Fruit fly (Drosophila melanogaster) whole organism, embryonic: Measurements from ENCODE around the gene mts.
A peak's percentile ranks its signal among the peaks of the same experiment; 100 is the strongest.

Experiments used
- ATbp ChIP-seq: fragments of 200-800 bp; sonication (Bioruptor generic); optimal IDR thresholded peaks from 2 replicates; lab custom pipeline; 2017; ENCODE audit warnings: missing biosample characterization, mild to moderate bottlenecking, missing genetic modification characterization, missing genetic modification reagents
- Ada2b ChIP-seq: fragments of 200-800 bp; sonication (Bioruptor generic); IDR thresholded peaks from 2 replicates; pipeline ENCODE4 v1.3.6; 2022; ENCODE audit warnings: missing biosample characterization, missing genetic modification characterization
- Adf1 ChIP-seq: fragments of 200-800 bp; sonication (Bioruptor generic); IDR thresholded peaks from 2 replicates; pipeline ENCODE4 v1.3.6; 2022; ENCODE audit warnings: missing biosample characterization, missing genetic modification characterization
- Bdp1 ChIP-seq: fragments of 200-800 bp; sonication (Bioruptor generic); optimal IDR thresholded peaks from 3 replicates; lab custom pipeline; 2016; ENCODE audit warnings: missing biosample characterization, missing genetic modification characterization
- Bgb ChIP-seq: fragments of 200-800 bp; sonication (Bioruptor generic); IDR thresholded peaks from 2 replicates; pipeline ENCODE4 v1.3.6; 2022; ENCODE audit warnings: missing biosample characterization, missing genetic modification characterization; ENCODE audit not compliant: partially characterized antibody
- CG10147 ChIP-seq: fragments of 200-800 bp; sonication (Bioruptor generic); optimal IDR thresholded peaks from 2 replicates; lab custom pipeline; 2019; ENCODE audit warnings: missing biosample characterization, mild to moderate bottlenecking, missing genetic modification characterization, moderate library complexity
- CG10321 ChIP-seq: fragments of 200-800 bp; sonication (Bioruptor generic); IDR thresholded peaks from 2 replicates; pipeline ENCODE4 v1.3.6; 2022; ENCODE audit warnings: missing biosample characterization, missing genetic modification characterization
- CG10462 ChIP-seq: fragments of 200-800 bp; sonication (Bioruptor generic); optimal IDR thresholded peaks from 2 replicates; lab custom pipeline; 2016; ENCODE audit warnings: missing biosample characterization, missing genetic modification characterization
- CG11085 ChIP-seq: fragments of 200-800 bp; sonication (Bioruptor generic); IDR thresholded peaks from 2 replicates; pipeline ENCODE4 v1.3.6; 2022; ENCODE audit warnings: missing biosample characterization, missing genetic modification characterization
- CG11456 ChIP-seq: fragments of 200-800 bp; sonication (Bioruptor generic); IDR thresholded peaks from 3 replicates; pipeline ENCODE4 v1.3.6; 2022; ENCODE audit warnings: missing biosample characterization, missing genetic modification characterization
- CG1233 ChIP-seq: fragments of 200-800 bp; sonication (Bioruptor generic); optimal IDR thresholded peaks from 4 replicates; lab custom pipeline; 2018; ENCODE audit warnings: missing biosample characterization, mild to moderate bottlenecking, missing genetic modification characterization
- CG12942 ChIP-seq: fragments of 200-800 bp; sonication (Bioruptor generic); optimal IDR thresholded peaks from 3 replicates; lab custom pipeline; 2016; ENCODE audit warnings: missing biosample characterization, missing genetic modification characterization
- CG14667 ChIP-seq: fragments of 200-800 bp; sonication (Bioruptor generic); IDR thresholded peaks from 2 replicates; pipeline ENCODE4 v1.3.6; 2022; ENCODE audit warnings: missing biosample characterization, missing genetic modification characterization
- CG15011 ChIP-seq: fragments of 200-800 bp; sonication (Bioruptor generic); optimal IDR thresholded peaks from 3 replicates; lab custom pipeline; 2018; ENCODE audit warnings: missing biosample characterization, mild to moderate bottlenecking, missing genetic modification characterization
- CG17328 ChIP-seq: fragments of 200-800 bp; sonication (Bioruptor generic); IDR thresholded peaks from 2 replicates; pipeline ENCODE4 v1.3.6; 2022; ENCODE audit warnings: missing biosample characterization, missing genetic modification characterization
- CG17359 ChIP-seq: fragments of 200-800 bp; sonication (Bioruptor generic); optimal IDR thresholded peaks from 3 replicates; lab custom pipeline; 2018; ENCODE audit warnings: missing biosample characterization, mild to moderate bottlenecking, missing genetic modification characterization, moderate library complexity
- CG17568 ChIP-seq: fragments of 200-800 bp; sonication (Bioruptor generic); optimal IDR thresholded peaks from 2 replicates; lab custom pipeline; 2018; ENCODE audit warnings: missing biosample characterization, mild to moderate bottlenecking, missing genetic modification characterization, moderate library complexity
- CG17802 ChIP-seq: fragments of 200-800 bp; sonication (Bioruptor generic); optimal IDR thresholded peaks from 2 replicates; lab custom pipeline; 2018; ENCODE audit warnings: missing biosample characterization, mild to moderate bottlenecking, missing genetic modification characterization, moderate library complexity
- CG2678 ChIP-seq: fragments of 200-800 bp; sonication (Bioruptor generic); optimal IDR thresholded peaks from 3 replicates; lab custom pipeline; 2019; ENCODE audit warnings: missing biosample characterization, mild to moderate bottlenecking, missing genetic modification characterization, moderate library complexity
- CG2875 ChIP-seq: fragments of 200-800 bp; sonication (Bioruptor generic); optimal IDR thresholded peaks from 2 replicates; lab custom pipeline; 2017; ENCODE audit warnings: missing biosample characterization, mild to moderate bottlenecking, missing genetic modification characterization, missing genetic modification reagents
- CG30431 ChIP-seq: fragments of 200-800 bp; sonication (Bioruptor generic); optimal IDR thresholded peaks from 2 replicates; lab custom pipeline; 2017; ENCODE audit warnings: missing biosample characterization, missing genetic modification characterization
- CG42726 ChIP-seq: fragments of 200-800 bp; sonication (Bioruptor generic); IDR thresholded peaks from 2 replicates; pipeline ENCODE4 v1.3.6; 2022; ENCODE audit warnings: missing biosample characterization, missing genetic modification characterization; ENCODE audit not compliant: partially characterized antibody
- CG6683 ChIP-seq: fragments of 200-800 bp; sonication (Bioruptor generic); optimal IDR thresholded peaks from 2 replicates; lab custom pipeline; 2017; ENCODE audit warnings: missing biosample characterization, mild to moderate bottlenecking, missing genetic modification characterization, missing genetic modification reagents
- CG8388 ChIP-seq: fragments of 200-800 bp; sonication (Bioruptor generic); optimal IDR thresholded peaks from 2 replicates; lab custom pipeline; 2019; ENCODE audit warnings: missing biosample characterization, mild to moderate bottlenecking, missing genetic modification characterization, moderate library complexity
- CG9932 ChIP-seq: fragments of 200-800 bp; sonication (Bioruptor generic); IDR thresholded peaks from 2 replicates; pipeline ENCODE4 v1.3.6; 2022; ENCODE audit warnings: missing biosample characterization, missing genetic modification characterization
- HLH54F ChIP-seq: fragments of 200-800 bp; sonication (Bioruptor generic); optimal IDR thresholded peaks from 3 replicates; lab custom pipeline; 2016; ENCODE audit warnings: missing biosample characterization, missing genetic modification characterization
- Hey ChIP-seq: fragments of 200-800 bp; sonication (Bioruptor generic); optimal IDR thresholded peaks from 3 replicates; lab custom pipeline; 2018; ENCODE audit warnings: missing biosample characterization, mild to moderate bottlenecking, missing genetic modification characterization
- Jarid2 ChIP-seq: fragments of 200-800 bp; sonication (Bioruptor generic); optimal IDR thresholded peaks from 3 replicates; lab custom pipeline; 2017; ENCODE audit warnings: mild to moderate bottlenecking, missing biosample characterization, missing genetic modification reagents, missing genetic modification characterization
- Kr ChIP-seq: fragments of 200-800 bp; sonication (Bioruptor generic); optimal IDR thresholded peaks from 2 replicates; lab custom pipeline; 2017; ENCODE audit warnings: missing biosample characterization, mild to moderate bottlenecking, missing genetic modification characterization
- NK7.1 ChIP-seq: fragments of 200-800 bp; sonication (Bioruptor generic); optimal IDR thresholded peaks from 3 replicates; lab custom pipeline; 2016; ENCODE audit warnings: missing biosample characterization, missing genetic modification characterization
- Neu2 ChIP-seq: fragments of 200-800 bp; sonication (Bioruptor generic); optimal IDR thresholded peaks from 3 replicates; lab custom pipeline; 2016; ENCODE audit warnings: missing biosample characterization, missing genetic modification characterization, borderline replicate concordance
- Nf-YA ChIP-seq: fragments of 200-800 bp; sonication (Bioruptor generic); IDR thresholded peaks from 2 replicates; pipeline ENCODE4 v1.3.6; 2022; ENCODE audit warnings: missing biosample characterization, missing genetic modification characterization
- Trl ChIP-seq, 3 experiments: fragments of >200 bp in 2 of 3; fragments of 200-800 bp in 1 of 3; sonication (Bioruptor generic) in 1 of 3; optimal IDR thresholded peaks; 2 replicates in 1 of 3; 3 replicates in 2 of 3; lab custom pipeline; 2016 to 2017; ENCODE audit warnings: missing biosample characterization in 1 of 3, missing genetic modification characterization in 1 of 3
- al ChIP-seq: fragments of 200-800 bp; sonication (Bioruptor generic); IDR thresholded peaks from 2 replicates; pipeline ENCODE4 v1.3.6; 2022; ENCODE audit warnings: missing biosample characterization, missing genetic modification characterization
- ara ChIP-seq: fragments of 200-800 bp; sonication (Bioruptor generic); IDR thresholded peaks from 2 replicates; pipeline ENCODE4 v1.3.6; 2022; ENCODE audit warnings: missing biosample characterization, missing genetic modification characterization
- cato ChIP-seq: fragments of 200-800 bp; sonication (Bioruptor generic); optimal IDR thresholded peaks from 2 replicates; lab custom pipeline; 2016; ENCODE audit warnings: missing biosample characterization, missing genetic modification characterization, borderline replicate concordance
- crol ChIP-seq: fragments of 200-800 bp; sonication (Bioruptor generic); IDR thresholded peaks from 2 replicates; pipeline ENCODE4 v1.3.6; 2022; ENCODE audit warnings: missing biosample characterization, missing genetic modification characterization
- da ChIP-seq: fragments of 200-800 bp; sonication (Bioruptor generic); optimal IDR thresholded peaks from 2 replicates; lab custom pipeline; 2016; ENCODE audit warnings: missing biosample characterization, missing genetic modification characterization
- fd102C ChIP-seq: fragments of 200-800 bp; sonication (Bioruptor generic); optimal IDR thresholded peaks from 2 replicates; lab custom pipeline; 2018; ENCODE audit warnings: missing biosample characterization, mild to moderate bottlenecking, missing genetic modification characterization, moderate library complexity
- fd64A ChIP-seq: fragments of 200-800 bp; sonication (Bioruptor generic); optimal IDR thresholded peaks from 3 replicates; lab custom pipeline; 2018; ENCODE audit warnings: missing biosample characterization, mild to moderate bottlenecking, missing genetic modification characterization
- ftz-f1 ChIP-seq: fragments of 200-800 bp; sonication (Bioruptor generic); optimal IDR thresholded peaks from 2 replicates; lab custom pipeline; 2016; ENCODE audit warnings: missing biosample characterization, missing genetic modification characterization
- fu2 ChIP-seq: fragments of 200-800 bp; sonication (Bioruptor generic); optimal IDR thresholded peaks from 2 replicates; lab custom pipeline; 2016; ENCODE audit warnings: missing biosample characterization, missing genetic modification characterization
- gcm ChIP-seq: fragments of 200-800 bp; sonication (Bioruptor generic); optimal IDR thresholded peaks from 2 replicates; lab custom pipeline; 2019; ENCODE audit warnings: missing biosample characterization, mild to moderate bottlenecking, missing genetic modification characterization, moderate library complexity
- nerfin-2 ChIP-seq: fragments of 200-800 bp; sonication (Bioruptor generic); IDR thresholded peaks from 2 replicates; pipeline ENCODE4 v1.3.6; 2022; ENCODE audit warnings: missing biosample characterization, missing genetic modification characterization; ENCODE audit not compliant: partially characterized antibody
- org-1 ChIP-seq: fragments of 200-800 bp; sonication (Bioruptor generic); optimal IDR thresholded peaks from 2 replicates; lab custom pipeline; 2017; ENCODE audit warnings: missing biosample characterization, missing genetic modification characterization
- pzg ChIP-seq: fragments of 200-800 bp; sonication (Bioruptor generic); optimal IDR thresholded peaks from 3 replicates; lab custom pipeline; 2018; ENCODE audit warnings: missing biosample characterization, mild to moderate bottlenecking, missing genetic modification characterization, moderate library complexity
- yki ChIP-seq: fragments of >200 bp; optimal IDR thresholded peaks from 3 replicates; lab custom pipeline; 2018
- zen2 ChIP-seq: fragments of 200-800 bp; sonication (Bioruptor generic); IDR thresholded peaks from 3 replicates; pipeline ENCODE4 v1.3.6; 2022; ENCODE audit warnings: missing biosample characterization, missing genetic modification characterization; ENCODE audit not compliant: partially characterized antibody

Gene mts

dm6 chr2L:7782788-7783401 is 44.6 kb upstream of the mts start, which contains the start of gene Brd7-9 (continued):
- TF ChIP-seq gcm = peak; percentile 62
- peak; percentile 62 for TF ChIP-seq CG8388
- peak; percentile 72; the same call in 1 of the 2 replicates for TF ChIP-seq ara (GFP tag; lab: Robert Waterston, UW)
- peak; percentile 73 for TF ChIP-seq NK7.1
- TF ChIP-seq yki (lab: Kevin White, UChicago) = no peak
- TF ChIP-seq CG17328 (GFP tag; lab: Robert Waterston, UW) = peak; percentile 82
- peak; percentile 12 for TF ChIP-seq Jarid2
- peak; percentile 47 for TF ChIP-seq fu2 (GFP tag; lab: Kevin White, UChicago)
- TF ChIP-seq org-1 (GFP tag; lab: Kevin White, UChicago) = peak; percentile 69
- TF ChIP-seq ATbp (GFP tag; lab: Kevin White, UChicago) = peak; percentile 79
- TF ChIP-seq CG17568 (GFP tag; lab: Kevin White, UChicago) = peak; percentile 40
- 0 out of 2 replicates have a peak, but pooled peaks have one; percentile 8 for TF ChIP-seq crol (GFP tag; lab: Robert Waterston, UW)
- TF ChIP-seq CG11085 (GFP tag; lab: Robert Waterston, UW) = peak; percentile 49; the same call in 1 of the 2 replicates
- TF ChIP-seq CG9932 (GFP tag; lab: Robert Waterston, UW) = peak; percentile 73
- no peak for TF ChIP-seq CG42726
- TF ChIP-seq CG10147 (GFP tag; lab: Kevin White, UChicago) = peak; percentile 21
- TF ChIP-seq CG10462 (GFP tag; lab: Kevin White, UChicago) = peak; percentile 27
- no peak for TF ChIP-seq da (GFP tag; lab: Kevin White, UChicago)
- peak; percentile 39; the same call in 1 of the 2 replicates for TF ChIP-seq Adf1 (GFP tag; lab: Robert Waterston, UW)
- TF ChIP-seq CG12942 = peak; percentile 43
- TF ChIP-seq CG30431 = peak; percentile 20
- 0 out of 2 replicates have a peak, but pooled peaks have one; percentile 40 for TF ChIP-seq nerfin-2 (GFP tag; lab: Robert Waterston, UW)
- TF ChIP-seq CG6683 = peak; percentile 57
- TF ChIP-seq CG2678 = peak; percentile 73
- peak; percentile 81 for TF ChIP-seq CG17359 (tag; lab: Kevin White, UChicago)
- no peak for TF ChIP-seq ftz-f1 (GFP tag; lab: Kevin White, UChicago)
- TF ChIP-seq zen2 = no peak
- TF ChIP-seq Ada2b (GFP tag; lab: Robert Waterston, UW) = peak; percentile 65
- TF ChIP-seq fd102C (GFP tag; lab: Kevin White, UChicago) = no peak
- TF ChIP-seq CG17802 = no peak
- TF ChIP-seq fd64A (GFP tag; lab: Kevin White, UChicago) = peak; percentile 57
- TF ChIP-seq cato = peak; percentile 44
- no peak for TF ChIP-seq Trl (optimal IDR thresholded peaks at IDR 0.05; lab: Kevin White, UChicago)
- peak; percentile 68 for TF ChIP-seq Trl (GFP tag; optimal IDR thresholded peaks at IDR 0.05; lab: Kevin White, UChicago)
- peak; percentile 59; the same call in 1 of the 2 replicates for TF ChIP-seq al (GFP tag; lab: Robert Waterston, UW)
- peak; percentile 6 for TF ChIP-seq Bdp1 (GFP tag; lab: Kevin White, UChicago)
- peak; percentile 63; the same call in 1 of the 2 replicates for TF ChIP-seq CG10321 (GFP tag; lab: Robert Waterston, UW)
- TF ChIP-seq CG1233 (GFP tag; lab: Kevin White, UChicago) = peak; percentile 69
- peak; percentile 82 for TF ChIP-seq CG11456 (GFP tag; lab: Robert Waterston, UW)
- TF ChIP-seq Neu2 (GFP tag; lab: Kevin White, UChicago) = no peak
- peak; percentile 61 for TF ChIP-seq pzg (GFP tag; lab: Kevin White, UChicago)
- peak; percentile 70 for TF ChIP-seq CG2875 (GFP tag; lab: Kevin White, UChicago)
- no peak for TF ChIP-seq Hey (tag; lab: Kevin White, UChicago)
- TF ChIP-seq HLH54F (GFP tag; lab: Kevin White, UChicago) = peak; percentile 8
- peak; percentile 52; the same call in 1 of the 2 replicates for TF ChIP-seq Bgb (GFP tag; lab: Robert Waterston, UW)
- peak; percentile 37; the same call in 1 of the 2 replicates for TF ChIP-seq Nf-YA (GFP tag; lab: Robert Waterston, UW)
- TF ChIP-seq CG14667 (GFP tag; lab: Robert Waterston, UW) = peak; percentile 65; the same call in 1 of the 2 replicates
- TF ChIP-seq Kr (GFP tag; lab: Kevin White, UChicago) = no peak
- peak; percentile 45 for TF ChIP-seq CG15011 (GFP tag; lab: Kevin White, UChicago)
